Fruit fly (Drosophila melanogaster) whole organism, wandering third instar larva: Measurements from ENCODE around the gene CG31287.

Experiments used
- CG32264 ChIP-seq: fragments of 200-800 bp; sonication (Bioruptor generic); optimal IDR thresholded peaks from 2 replicates; lab custom pipeline; 2016; ENCODE audit warnings: missing biosample characterization, missing genetic modification characterization
- CrebA ChIP-seq: fragments of 200-800 bp; sonication (Bioruptor generic); optimal IDR thresholded peaks from 2 replicates; lab custom pipeline; 2016; ENCODE audit warnings: missing biosample characterization, mild to moderate bottlenecking, missing genetic modification characterization, borderline replicate concordance
- OdsH ChIP-seq: fragments of 200-800 bp; sonication (Bioruptor generic); optimal IDR thresholded peaks from 2 replicates; lab custom pipeline; 2016; ENCODE audit warnings: missing biosample characterization, mild to moderate bottlenecking, missing genetic modification characterization
- Rel ChIP-seq, 2 experiments: fragments of 200-800 bp; sonication (Bioruptor generic) in 1 of 2; optimal IDR thresholded peaks; 2 replicates in 1 of 2; 3 replicates in 1 of 2; lab custom pipeline; 2016 to 2019; ENCODE audit warnings: mild to moderate bottlenecking in 2 of 2, missing biosample characterization in 2 of 2, missing genetic modification characterization in 2 of 2, moderate library complexity in 1 of 2
- br ChIP-seq: fragments of 200-800 bp; sonication (Bioruptor generic); optimal IDR thresholded peaks from 2 replicates; lab custom pipeline; 2016; ENCODE audit warnings: missing biosample characterization, missing genetic modification characterization
- lola ChIP-seq: fragments of >200 bp; optimal IDR thresholded peaks from 2 replicates; lab custom pipeline; 2017; ENCODE audit warnings: missing biosample characterization, missing genetic modification characterization
- sage ChIP-seq: fragments of 200-800 bp; sonication (Bioruptor generic); optimal IDR thresholded peaks from 2 replicates; lab custom pipeline; 2016; ENCODE audit warnings: missing biosample characterization, mild to moderate bottlenecking, missing genetic modification characterization
- sv ChIP-seq: fragments of 200-800 bp; sonication (Bioruptor generic); optimal IDR thresholded peaks from 3 replicates; lab custom pipeline; 2016; ENCODE audit warnings: missing biosample characterization, missing genetic modification characterization

DNA sequence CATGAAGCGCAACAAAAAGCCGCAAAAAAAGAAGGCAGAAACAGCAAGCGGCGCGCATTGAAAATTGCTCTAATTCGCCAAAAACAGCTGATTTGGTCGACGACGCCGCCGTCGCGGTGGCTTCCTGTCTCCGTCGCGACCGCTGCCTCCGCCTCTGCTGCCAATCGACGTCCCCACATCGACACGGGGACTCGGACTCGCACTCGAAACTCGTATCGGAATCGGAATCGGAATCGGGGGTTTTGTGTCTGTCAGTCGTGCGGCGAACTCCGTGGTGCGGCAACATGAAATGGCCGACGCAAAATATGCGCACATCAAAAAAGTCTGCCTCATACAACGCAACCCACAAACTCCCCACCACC, 48.7 kb downstream of the CG31287 start:
- TF ChIP-seq sv (GFP tag; lab: Kevin White, UChicago): no peak
- no peak for TF ChIP-seq br (GFP tag; lab: Kevin White, UChicago)
- no peak for TF ChIP-seq sage (GFP tag; lab: Kevin White, UChicago)
- TF ChIP-seq CG32264 (GFP tag; lab: Kevin White, UChicago): no peak
- no peak for TF ChIP-seq lola
- TF ChIP-seq OdsH (GFP tag; lab: Kevin White, UChicago): no peak
- no peak for TF ChIP-seq Rel (GFP tag; optimal IDR thresholded peaks at IDR 0.05; lab: Kevin White, UChicago)
- TF ChIP-seq Rel (tag; optimal IDR thresholded peaks at IDR 0.05; lab: Kevin White, UChicago): peak; percentile 97
- TF ChIP-seq CrebA (GFP tag; lab: Kevin White, UChicago): no peak
